Worm (Caenorhabditis elegans) whole organism, L4 larva: ENCODE results near the gene cut-4.

Experiments used
- D1046.2 ChIP-seq: fragments of 200-800 bp; sonication (Bioruptor generic); IDR thresholded peaks from 2 replicates; pipeline ENCODE4 v1.3.6; 2022; ENCODE audit warnings: missing genetic modification characterization, missing compliant biosample characterization
- F10B5.3 ChIP-seq: sonication (generic microtip); optimal IDR thresholded peaks from 2 replicates; lab custom pipeline; 2016; ENCODE audit warnings: mild to moderate bottlenecking, missing genetic modification characterization, missing compliant biosample characterization
- F49E8.2 ChIP-seq: sonication (generic microtip); optimal IDR thresholded peaks from 2 replicates; lab custom pipeline; 2016; ENCODE audit warnings: missing compliant biosample characterization, mild to moderate bottlenecking, missing genetic modification characterization, borderline replicate concordance
- R02D3.7 ChIP-seq: fragments of 150-350 bp; sonication (generic microtip); optimal IDR thresholded peaks from 3 replicates; lab custom pipeline; 2014; ENCODE audit warnings: missing biosample characterization, missing genetic modification characterization
- T20F7.1 ChIP-seq: fragments of 200-800 bp; sonication (Bioruptor generic); optimal IDR thresholded peaks from 2 replicates; lab custom pipeline; 2018; ENCODE audit warnings: mild to moderate bottlenecking, missing genetic modification characterization, missing compliant biosample characterization
- Y48G9A.11 ChIP-seq: fragments of 200-800 bp; sonication (Bioruptor generic); IDR thresholded peaks from 2 replicates; pipeline ENCODE4 v1.3.6; 2022; ENCODE audit warnings: missing genetic modification reagents, missing genetic modification characterization, missing compliant biosample characterization
- Y75B8A.6 ChIP-seq: fragments of 200-800 bp; sonication (Bioruptor generic); IDR thresholded peaks from 2 replicates; pipeline ENCODE4 v1.3.6; 2022; ENCODE audit warnings: missing genetic modification reagents, missing genetic modification characterization, missing compliant biosample characterization
- ZK337.2 ChIP-seq: fragments of 200-800 bp; sonication (Bioruptor generic); IDR thresholded peaks from 2 replicates; pipeline ENCODE4 v1.3.6; 2022; ENCODE audit warnings: missing genetic modification reagents, missing genetic modification characterization, missing compliant biosample characterization
- ZK546.5 ChIP-seq, 2 experiments: sonication (generic microtip); optimal IDR thresholded peaks; 2 replicates each; lab custom pipeline; 2017; ENCODE audit warnings: missing biosample characterization in 2 of 2, missing genetic modification characterization in 2 of 2
- ceh-32 ChIP-seq: sonication (generic microtip); optimal IDR thresholded peaks from 2 replicates; lab custom pipeline; 2016; ENCODE audit warnings: mild to moderate bottlenecking, missing genetic modification characterization, missing compliant biosample characterization; ENCODE audit not compliant: poor library complexity
- ceh-82 ChIP-seq: sonication (generic microtip); optimal IDR thresholded peaks from 2 replicates; lab custom pipeline; 2017; ENCODE audit warnings: missing biosample characterization, missing genetic modification characterization
- ctbp-1 ChIP-seq: fragments of 200-800 bp; sonication (Bioruptor generic); IDR thresholded peaks from 2 replicates; pipeline ENCODE4 v1.3.6; 2022; ENCODE audit warnings: missing genetic modification reagents, missing genetic modification characterization, missing compliant biosample characterization
- dmd-9 ChIP-seq: fragments of 200-800 bp; sonication (Bioruptor generic); IDR thresholded peaks from 2 replicates; pipeline ENCODE4 v1.3.6; 2022; ENCODE audit warnings: missing genetic modification reagents, missing genetic modification characterization, missing compliant biosample characterization
- duxl-1 ChIP-seq: sonication (generic microtip); optimal IDR thresholded peaks from 2 replicates; lab custom pipeline; 2016; ENCODE audit warnings: mild to moderate bottlenecking, missing genetic modification characterization, moderate library complexity, missing compliant biosample characterization; ENCODE audit not compliant: poor library complexity
- dve-1 ChIP-seq: sonication (generic microtip); optimal IDR thresholded peaks from 2 replicates; lab custom pipeline; 2017; ENCODE audit warnings: antibody characterized with exemption, mild to moderate bottlenecking, missing genetic modification characterization, missing compliant biosample characterization; ENCODE audit not compliant: insufficient read depth
- egl-43 ChIP-seq: fragments of 200-800 bp; sonication (Bioruptor generic); IDR thresholded peaks from 2 replicates; pipeline ENCODE4 v1.3.6; 2022; ENCODE audit warnings: missing genetic modification reagents, missing genetic modification characterization, missing compliant biosample characterization
- fkh-10 ChIP-seq: fragments of 150-350 bp; optimal IDR thresholded peaks from 2 replicates; lab custom pipeline; 2014; ENCODE audit warnings: missing biosample characterization, missing genetic modification reagents, missing genetic modification characterization
- gei-8 ChIP-seq: fragments of 200-800 bp; sonication (Bioruptor generic); optimal IDR thresholded peaks from 2 replicates; lab custom pipeline; 2018; ENCODE audit warnings: mild to moderate bottlenecking, missing genetic modification characterization, missing compliant biosample characterization
- hif-1 ChIP-seq, 2 experiments: sonication (generic microtip); optimal IDR thresholded peaks; 2 replicates each; lab custom pipeline; 2016 to 2017; ENCODE audit warnings: missing compliant biosample characterization in 2 of 2, missing genetic modification characterization in 2 of 2, missing genetic modification reagents in 2 of 2, missing genotype in 2 of 2, mild to moderate bottlenecking in 1 of 2
- hlh-11 ChIP-seq: fragments of 200-800 bp; sonication (Bioruptor generic); optimal IDR thresholded peaks from 2 replicates; lab custom pipeline; 2018; ENCODE audit warnings: mild to moderate bottlenecking, missing genetic modification characterization, missing compliant biosample characterization
- hlh-30 ChIP-seq: sonication (generic microtip); optimal IDR thresholded peaks from 2 replicates; lab custom pipeline; 2017; ENCODE audit warnings: antibody characterized with exemption, mild to moderate bottlenecking, missing genetic modification characterization, missing compliant biosample characterization; ENCODE audit not compliant: insufficient read depth
- hmg-1.1 ChIP-seq: fragments of 200-800 bp; sonication (Bioruptor generic); IDR thresholded peaks from 2 replicates; pipeline ENCODE4 v1.3.6; 2022; ENCODE audit warnings: missing genetic modification reagents, missing genetic modification characterization, missing compliant biosample characterization
- jun-1 ChIP-seq: fragments of 150-350 bp; optimal IDR thresholded peaks from 2 replicates; lab custom pipeline; 2014; ENCODE audit warnings: missing biosample characterization, missing genetic modification reagents, missing genetic modification characterization
- lin-13 ChIP-seq: fragments of 150-350 bp; optimal IDR thresholded peaks from 2 replicates; lab custom pipeline; 2014; ENCODE audit warnings: missing biosample characterization, missing genetic modification reagents, missing genetic modification characterization
- lin-29 ChIP-seq: fragments of 200-800 bp; sonication (Bioruptor generic); IDR thresholded peaks from 2 replicates; pipeline ENCODE4 v1.3.6; 2022; ENCODE audit warnings: missing genetic modification reagents, missing genetic modification characterization, missing compliant biosample characterization
- lin-38 ChIP-seq: fragments of 200-800 bp; sonication (Bioruptor generic); IDR thresholded peaks from 2 replicates; pipeline ENCODE4 v1.3.6; 2022; ENCODE audit warnings: missing genetic modification reagents, missing genetic modification characterization, missing compliant biosample characterization
- lir-3 ChIP-seq: sonication (generic microtip); optimal IDR thresholded peaks from 2 replicates; lab custom pipeline; 2016; ENCODE audit warnings: mild to moderate bottlenecking, missing genetic modification characterization, missing compliant biosample characterization
- madf-9 ChIP-seq: fragments of 200-800 bp; sonication (Bioruptor generic); conservative IDR thresholded peaks from 2 replicates; pipeline ENCODE4 v1.3.6; 2022; ENCODE audit warnings: missing genetic modification reagents, missing genetic modification characterization, missing compliant biosample characterization
- mdl-1 ChIP-seq, 2 experiments: fragments of 150-350 bp in 1 of 2; sonication (generic microtip) in 1 of 2; optimal IDR thresholded peaks; 2 replicates each; lab custom pipeline; 2014 to 2017; ENCODE audit warnings: missing biosample characterization in 2 of 2, missing genetic modification characterization in 2 of 2
- mes-2 ChIP-seq: sonication (generic microtip); optimal IDR thresholded peaks from 2 replicates; lab custom pipeline; 2016; ENCODE audit warnings: missing genotype, mild to moderate bottlenecking, missing genetic modification characterization, missing compliant biosample characterization; ENCODE audit not compliant: poor library complexity, severe bottlenecking
- mxl-3 ChIP-seq: fragments of 200-800 bp; sonication (Bioruptor generic); optimal IDR thresholded peaks from 2 replicates; lab custom pipeline; 2018; ENCODE audit warnings: mild to moderate bottlenecking, missing genetic modification characterization, missing compliant biosample characterization
- nhr-10 ChIP-seq: fragments of 150-350 bp; optimal IDR thresholded peaks from 2 replicates; lab custom pipeline; 2014; ENCODE audit warnings: missing biosample characterization, missing genetic modification characterization
- nhr-102 ChIP-seq: sonication (generic microtip); optimal IDR thresholded peaks from 2 replicates; lab custom pipeline; 2016; ENCODE audit warnings: mild to moderate bottlenecking, missing genetic modification characterization, moderate library complexity, missing compliant biosample characterization
- nhr-25 ChIP-seq: sonication (generic microtip); optimal IDR thresholded peaks from 2 replicates; lab custom pipeline; 2017; ENCODE audit warnings: missing genetic modification characterization, mild to moderate bottlenecking, missing compliant biosample characterization, antibody characterized with exemption, moderate library complexity, borderline replicate concordance; ENCODE audit not compliant: insufficient read depth
- nhr-42 ChIP-seq: fragments of 200-800 bp; sonication (Bioruptor generic); IDR thresholded peaks from 2 replicates; pipeline ENCODE4 v1.3.6; 2022; ENCODE audit warnings: missing genetic modification characterization, missing compliant biosample characterization
- nhr-6 ChIP-seq: fragments of 150-350 bp; optimal IDR thresholded peaks from 2 replicates; lab custom pipeline; 2014; ENCODE audit warnings: missing biosample characterization, missing genetic modification characterization
- nhr-76 ChIP-seq: fragments of 150-350 bp; optimal IDR thresholded peaks from 2 replicates; lab custom pipeline; 2014; ENCODE audit warnings: missing biosample characterization, missing genetic modification characterization
- nhr-77 ChIP-seq: fragments of 150-350 bp; optimal IDR thresholded peaks from 2 replicates; lab custom pipeline; 2014; ENCODE audit warnings: missing biosample characterization, missing genetic modification characterization
- pqm-1 ChIP-seq: sonication (generic microtip); optimal IDR thresholded peaks from 2 replicates; lab custom pipeline; 2017; ENCODE audit warnings: missing biosample characterization, missing genetic modification characterization
- saeg-2 ChIP-seq: fragments of 200-800 bp; sonication (Bioruptor generic); IDR thresholded peaks from 2 replicates; pipeline ENCODE4 v1.3.6; 2022; ENCODE audit warnings: missing genetic modification reagents, missing genetic modification characterization, missing compliant biosample characterization
- set-16 ChIP-seq: fragments of 200-800 bp; sonication (Bioruptor generic); IDR thresholded peaks from 2 replicates; pipeline ENCODE4 v1.3.6; 2022; ENCODE audit warnings: missing genetic modification reagents, missing genetic modification characterization, missing compliant biosample characterization
- skn-1 ChIP-seq: fragments of 150-350 bp; optimal IDR thresholded peaks from 2 replicates; lab custom pipeline; 2014; ENCODE audit warnings: missing biosample characterization, missing genetic modification characterization
- snpc-1.2 ChIP-seq: fragments of 200-800 bp; sonication (Bioruptor generic); IDR thresholded peaks from 2 replicates; pipeline ENCODE4 v1.3.6; 2022; ENCODE audit warnings: missing genetic modification reagents, missing genetic modification characterization, missing compliant biosample characterization
- unc-130 ChIP-seq: sonication (generic microtip); optimal IDR thresholded peaks from 2 replicates; lab custom pipeline; 2016; ENCODE audit warnings: missing genetic modification reagents, missing genetic modification characterization, missing compliant biosample characterization
- unc-39 ChIP-seq: sonication (generic microtip); optimal IDR thresholded peaks from 2 replicates; lab custom pipeline; 2017; ENCODE audit warnings: missing biosample characterization, missing genetic modification characterization
- unc-62 ChIP-seq, 3 experiments: fragments of 150-350 bp in 1 of 3; sonication (generic microtip); optimal IDR thresholded peaks in 2 of 3; peaks in 1 of 3; 1 replicate in 1 of 3; 2 replicates in 2 of 3; lab custom pipeline; 2014 to 2017; ENCODE audit warnings: missing biosample characterization in 3 of 3, missing genetic modification characterization in 3 of 3, missing genetic modification reagents in 3 of 3, missing genotype in 1 of 3
- zip-2 ChIP-seq: fragments of 150-350 bp; optimal IDR thresholded peaks from 2 replicates; lab custom pipeline; 2014; ENCODE audit warnings: missing biosample characterization, missing genetic modification characterization

cut-4 gene

DNA sequence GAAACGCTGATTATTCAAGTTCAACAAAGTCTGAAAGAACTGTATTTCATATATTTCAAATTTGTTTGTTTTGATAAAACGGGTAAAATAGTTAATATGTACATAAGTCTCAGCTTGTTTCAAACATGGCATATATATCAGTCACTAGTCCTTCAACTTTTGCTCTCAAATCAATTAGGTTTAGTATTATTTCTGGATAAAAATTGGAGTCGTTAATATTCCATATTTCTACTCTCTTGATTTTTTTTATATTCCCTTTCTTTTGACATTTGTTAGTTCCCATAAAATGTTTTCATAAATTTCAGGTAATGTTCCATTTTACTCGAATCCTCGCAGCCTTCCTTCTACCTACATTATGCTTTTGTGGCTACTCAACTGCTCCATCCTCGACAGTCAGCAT lies at the start of gene cut-4:
TSS of gene cut-4 (plus strand) at position 301 of the 400 bp plus-strand sequence.
- TF ChIP-seq zip-2 (tag; lab: Kevin White, UChicago) (no peak), D1046.2 (GFP tag; lab: Robert Waterston, UW) (no peak), Y75B8A.6 (GFP tag; lab: Robert Waterston, UW) (no peak), madf-9 (GFP tag; lab: Robert Waterston, UW) (no peak), unc-62 (GFP tag; optimal IDR thresholded peaks at IDR 0.05 in 1 of 2; lab: Kevin White, UChicago) (no peak), unc-62 (tag; optimal IDR thresholded peaks at IDR 0.05; lab: Kevin White, UChicago) (no peak), pqm-1 (tag; lab: Kevin White, UChicago) (no peak), Y48G9A.11 (GFP tag; lab: Robert Waterston, UW) (no peak), nhr-10 (no peak), mes-2 (tag; lab: Kevin White, UChicago) (no peak), gei-8 (GFP tag; lab: Kevin White, UChicago) (no peak), skn-1 (no peak), ctbp-1 (no peak), F49E8.2 (tag; lab: Kevin White, UChicago) (no peak), unc-39 (no peak), mdl-1 (tag; optimal IDR thresholded peaks at IDR 0.05; lab: Kevin White, UChicago) (no peak), lin-38 (GFP tag; lab: Robert Waterston, UW) (no peak), lir-3 (tag; lab: Kevin White, UChicago) (no peak), nhr-6 (tag; lab: Kevin White, UChicago) (no peak), nhr-102 (tag; lab: Kevin White, UChicago) (no peak)

DNA sequence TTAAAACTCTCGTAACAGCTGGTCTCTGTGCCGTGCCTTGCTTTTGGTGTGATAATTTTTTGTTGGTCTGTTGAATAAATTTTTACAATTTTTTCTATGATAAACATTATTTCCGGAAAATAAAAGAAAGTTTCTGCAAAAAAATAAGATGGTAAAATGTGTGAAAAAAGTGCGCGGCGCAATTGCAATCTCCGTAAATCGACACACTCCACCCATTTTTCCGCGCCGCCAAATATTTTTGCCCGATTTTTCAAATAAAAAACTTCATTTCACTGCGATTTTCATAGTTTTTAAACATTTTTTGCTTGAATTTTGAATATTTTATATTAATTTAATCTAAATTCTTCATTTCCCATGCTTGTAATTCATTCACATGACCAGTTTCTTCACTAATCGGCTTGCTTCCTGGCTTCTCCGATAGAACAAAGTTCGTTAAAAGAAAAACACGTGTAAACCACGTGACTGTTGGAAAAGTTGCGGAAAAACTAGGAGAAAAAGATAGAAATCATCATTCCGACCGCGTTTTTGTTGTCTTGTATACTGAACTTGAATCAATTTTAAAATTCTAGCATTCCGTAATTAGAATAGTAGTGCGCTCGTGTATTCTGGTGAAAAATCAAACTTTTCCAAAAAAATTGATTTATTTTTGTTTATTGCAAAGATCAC lies 47.8 kb upstream of the cut-4 start:
- TF ChIP-seq pqm-1 (tag; lab: Kevin White, UChicago) (peak; percentile 16), dmd-9 (GFP tag; lab: Robert Waterston, UW) (no peak), T20F7.1 (peak; percentile 57), fkh-10 (peak; percentile 6), hlh-11 (tag; lab: Kevin White, UChicago) (peak; percentile 77), ZK337.2 (no peak), hmg-1.1 (GFP tag; lab: Robert Waterston, UW) (peak; percentile 47; the same call in 1 of the 2 replicates), nhr-25 (no peak), D1046.2 (GFP tag; lab: Robert Waterston, UW) (no peak), lin-13 (GFP tag; lab: Kevin White, UChicago) (no peak), ceh-32 (tag; lab: Kevin White, UChicago) (no peak), snpc-1.2 (GFP tag; lab: Robert Waterston, UW) (no peak), ceh-82 (tag; lab: Kevin White, UChicago) (no peak), ZK546.5 (tag; optimal IDR thresholded peaks at IDR 0.05; lab: Kevin White, UChicago) (peak in 1 of 2 experiments; percentile 14), nhr-76 (tag; lab: Kevin White, UChicago) (no peak), saeg-2 (GFP tag; lab: Robert Waterston, UW) (no peak), set-16 (GFP tag; lab: Robert Waterston, UW) (no peak), F10B5.3 (no peak), hlh-30 (tag; lab: Kevin White, UChicago) (peak; percentile 67), zip-2 (tag; lab: Kevin White, UChicago) (peak; percentile 21), dve-1 (tag; lab: Kevin White, UChicago) (peak; percentile 87), nhr-42 (no peak), hif-1 (tag; optimal IDR thresholded peaks at IDR 0.05; lab: Kevin White, UChicago) (peak in 1 of 2 experiments; percentile 65), jun-1 (no peak), mxl-3 (peak; percentile 13), nhr-77 (tag; lab: Kevin White, UChicago) (peak; percentile 41), gei-8 (GFP tag; lab: Kevin White, UChicago) (no peak), egl-43 (0 out of 2 replicates have a peak, but pooled peaks have one; percentile 25), unc-130 (peak; percentile 31), R02D3.7 (tag; lab: Kevin White, UChicago) (peak; percentile 99), F49E8.2 (tag; lab: Kevin White, UChicago) (no peak), duxl-1 (tag; lab: Kevin White, UChicago) (peak; percentile 59), lin-29 (no peak)
